Worm (Caenorhabditis elegans): ENCODE data around the gene cpg-23.

Gene cpg-23

DNA sequence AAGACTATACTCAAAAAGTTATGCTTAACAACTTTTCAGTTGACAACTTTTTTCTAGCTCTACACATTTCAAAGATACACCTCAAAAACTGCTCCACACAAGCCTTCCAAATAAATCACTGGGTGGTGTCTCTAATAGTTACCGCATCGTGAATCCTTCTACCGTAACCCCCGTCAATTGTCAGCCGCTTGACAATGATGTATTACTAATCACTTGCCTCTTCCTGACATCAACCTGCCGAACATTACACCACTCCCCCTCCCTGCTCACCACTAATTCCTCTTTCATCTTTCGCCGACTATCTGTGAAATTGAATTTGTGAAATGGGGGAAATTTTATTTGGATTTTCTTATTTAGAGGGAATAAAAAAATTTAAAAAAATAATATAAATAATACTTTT lies 41.1 kb downstream of the cpg-23 start:
- no peak for TF ChIP-seq W03F9.2 (tag; optimal IDR thresholded peaks at IDR 0.05)
- no peak for TF ChIP-seq dao-5 (tag; optimal IDR thresholded peaks at IDR 0.05)
- TF ChIP-seq him-1 (tag; optimal IDR thresholded peaks at IDR 0.05), result no peak

DNA sequence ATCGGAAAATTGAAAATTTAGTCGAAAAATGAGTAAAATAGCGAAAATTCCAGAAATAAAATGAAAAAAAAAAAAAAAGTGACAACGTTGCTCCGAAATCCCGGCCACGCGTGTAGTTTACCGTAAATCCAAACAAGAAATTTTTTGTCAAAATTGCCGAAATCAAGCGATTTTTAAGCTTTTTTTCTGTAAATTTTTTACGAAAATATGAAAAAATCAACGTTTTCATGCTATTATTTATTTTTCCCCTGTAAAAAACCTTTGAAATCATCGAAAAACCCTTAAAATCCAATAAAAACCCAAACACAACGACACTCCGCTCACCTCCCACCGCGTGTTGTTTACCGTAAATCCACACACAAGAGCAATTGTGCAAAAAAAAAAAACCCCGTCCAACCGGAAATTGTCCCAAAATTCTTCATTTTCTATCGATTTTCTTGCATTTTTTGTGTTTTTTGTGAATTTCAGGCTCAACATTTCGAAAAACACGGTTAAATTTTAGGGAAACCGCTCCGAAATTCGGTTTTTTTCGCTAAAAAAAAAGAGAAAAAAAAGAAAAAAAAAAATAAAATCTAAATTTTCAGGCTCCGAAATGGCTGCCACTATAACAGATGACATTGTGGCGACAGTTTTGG lies 49.5 kb downstream of the cpg-23 start, which contains the start of the genes Y39B6A.3 and pph-5:
Y39B6A.3 (minus strand) TSS at position 51 of the 635 bp plus-strand sequence.
pph-5 (plus strand) TSS at position 585 of the 635 bp plus-strand sequence.
- TF ChIP-seq dao-5 (tag; optimal IDR thresholded peaks at IDR 0.05), result no peak
- no peak for TF ChIP-seq him-1 (tag; optimal IDR thresholded peaks at IDR 0.05)
- TF ChIP-seq W03F9.2 (tag; optimal IDR thresholded peaks at IDR 0.05), result no peak
